Worm (Caenorhabditis elegans): Measurements from ENCODE around the gene pnp-1.

- TF ChIP-seq W03F9.2 (tag; optimal IDR thresholded peaks at IDR 0.05) (no peak), him-1 (tag; optimal IDR thresholded peaks at IDR 0.05) (no peak)
Measured at ce11 chrIV:302743-303142, 4.6 kb upstream of the pnp-1 start.
